Worm (Caenorhabditis elegans) whole organism, L3 larva: ENCODE data around the gene cest-28.

Experiments used
- R02D3.7 ChIP-seq: fragments of 150-350 bp; optimal IDR thresholded peaks from 2 replicates; lab custom pipeline; 2014; ENCODE audit warnings: missing biosample characterization, missing genetic modification characterization
- ama-1 ChIP-seq: fragments of 150-350 bp; optimal IDR thresholded peaks from 2 replicates; lab custom pipeline; 2018
- egl-27 ChIP-seq: sonication (generic microtip); optimal IDR thresholded peaks from 4 replicates; lab custom pipeline; 2017; ENCODE audit warnings: missing biosample characterization, missing genetic modification reagents, missing genetic modification characterization
- fkh-10 ChIP-seq: sonication (generic microtip); optimal IDR thresholded peaks from 2 replicates; lab custom pipeline; 2017; ENCODE audit warnings: missing biosample characterization, missing genetic modification reagents, missing genetic modification characterization
- mdl-1 ChIP-seq: fragments of 150-350 bp; optimal IDR thresholded peaks from 2 replicates; lab custom pipeline; 2014; ENCODE audit warnings: missing biosample characterization, missing genetic modification characterization
- nhr-11 ChIP-seq: fragments of 150-350 bp; optimal IDR thresholded peaks from 2 replicates; lab custom pipeline; 2014; ENCODE audit warnings: missing biosample characterization, missing genetic modification characterization
- pqm-1 ChIP-seq: fragments of 150-350 bp; optimal IDR thresholded peaks from 2 replicates; lab custom pipeline; 2017; ENCODE audit warnings: missing biosample characterization, missing genetic modification characterization, inconsistent platforms
- unc-62 ChIP-seq: fragments of 150-350 bp; sonication (generic microtip); optimal IDR thresholded peaks from 4 replicates; lab custom pipeline; 2014; ENCODE audit warnings: missing biosample characterization, missing genetic modification reagents, missing genetic modification characterization
- zag-1 ChIP-seq: fragments of 150-350 bp; optimal IDR thresholded peaks from 2 replicates; lab custom pipeline; 2014; ENCODE audit warnings: missing biosample characterization, missing genetic modification characterization
- ztf-4 ChIP-seq: fragments of 150-350 bp; optimal IDR thresholded peaks from 2 replicates; lab custom pipeline; 2014; ENCODE audit warnings: missing biosample characterization, missing genetic modification characterization

DNA sequence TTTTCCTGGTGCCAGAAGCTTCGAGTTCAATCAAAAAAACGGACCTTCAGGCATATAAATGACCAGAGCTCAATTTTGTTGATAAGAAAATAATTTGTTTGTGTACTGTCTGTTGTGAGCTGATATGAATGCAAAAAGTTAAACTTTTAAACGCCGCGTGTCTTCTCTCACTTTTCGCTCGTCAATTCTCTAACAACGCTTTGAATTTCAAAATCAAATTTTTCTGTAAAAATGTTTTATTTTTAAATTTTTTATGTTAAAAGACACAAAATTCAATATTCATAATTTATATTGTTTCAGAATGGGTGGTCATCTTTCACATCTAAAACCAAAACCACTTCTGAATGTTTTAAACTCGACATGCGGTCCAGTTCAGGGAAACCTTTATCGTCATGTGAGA lies 4.3 kb downstream of the cest-28 start, which contains the start of gene cest-31:
- TF ChIP-seq zag-1 (tag; lab: Kevin White, UChicago): no peak
- no peak for TF ChIP-seq R02D3.7 (tag; lab: Kevin White, UChicago)
- TF ChIP-seq pqm-1: no peak
- TF ChIP-seq ama-1 (lab: Kevin White, UChicago): no peak
- TF ChIP-seq ztf-4 (tag; lab: Kevin White, UChicago): no peak
- TF ChIP-seq nhr-11 (tag; lab: Kevin White, UChicago): no peak
- no peak for TF ChIP-seq egl-27
- no peak for TF ChIP-seq unc-62 (GFP tag; lab: Kevin White, UChicago)
- no peak for TF ChIP-seq fkh-10 (GFP tag; lab: Kevin White, UChicago)
- no peak for TF ChIP-seq mdl-1 (tag; lab: Kevin White, UChicago)
